Worm (Caenorhabditis elegans): ENCODE data around the gene C35A5.5.

The C35A5.5 gene

DNA sequence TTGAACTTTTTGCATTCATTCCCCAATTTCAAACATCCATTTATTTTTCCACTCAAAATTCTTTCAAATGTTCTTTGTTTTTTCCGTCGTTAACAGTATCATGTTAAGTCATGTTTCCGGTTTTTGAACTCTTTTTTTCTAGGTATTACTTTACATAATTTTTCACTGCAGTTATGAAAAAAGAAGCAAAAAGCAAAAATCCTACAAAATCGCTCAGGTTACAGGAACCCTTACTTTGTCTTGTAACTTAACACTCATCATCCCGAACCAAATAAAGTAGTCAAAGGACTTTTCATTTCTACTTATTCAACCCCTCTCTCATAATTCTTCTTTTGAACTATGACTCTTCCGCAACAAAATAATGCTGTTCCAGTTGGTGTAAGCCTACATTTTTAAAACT, 14.2 kb upstream of the C35A5.5 start, which contains the start of gene aqp-5:
Gene aqp-5, plus strand, starts transcription at position 301 of the 400 bp plus-strand sequence.
- TF ChIP-seq rnt-1 (tag; optimal IDR thresholded peaks at IDR 0.05) (no peak), vab-15 (tag; optimal IDR thresholded peaks at IDR 0.05) (no peak), unc-98 (GFP tag; IDR thresholded peaks at IDR 0.05) (no peak), lir-3 (tag; optimal IDR thresholded peaks at IDR 0.05; ENCODE audit: poor library complexity) (no peak), pqm-1 (tag; optimal IDR thresholded peaks at IDR 0.05) (no peak), hlh-4 (tag; optimal IDR thresholded peaks at IDR 0.05) (no peak), fkh-8 (tag; optimal IDR thresholded peaks at IDR 0.05) (no peak)

DNA sequence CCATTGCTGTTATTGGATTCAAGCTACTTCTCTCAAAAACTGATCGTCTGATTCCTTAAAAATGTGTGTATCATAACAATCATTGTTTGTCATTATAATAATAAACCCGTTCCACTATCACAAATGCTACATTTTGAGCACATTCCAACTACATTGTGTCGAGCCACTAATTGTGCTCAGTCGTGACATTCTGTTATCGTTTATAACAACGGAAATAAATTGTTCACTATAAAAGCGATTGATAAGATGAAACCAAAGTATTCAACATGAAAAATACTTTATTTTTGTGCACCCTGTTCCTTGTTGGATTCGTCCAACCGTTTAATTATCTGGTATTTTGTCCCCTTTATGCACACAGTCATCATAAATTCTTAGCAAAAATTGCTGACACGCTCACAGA, 12.5 kb upstream of the C35A5.5 start, which contains the start of gene ugt-33:
Gene ugt-33, plus strand, starts transcription at position 260 of the 400 bp plus-strand sequence.
- TF ChIP-seq elt-2 (tag; optimal IDR thresholded peaks at IDR 0.05), result peak; percentile 57
- no peak for TF ChIP-seq hpl-2 (GFP tag; optimal IDR thresholded peaks at IDR 0.05)
- peak in 1 of 2 experiments; percentile 24 for TF ChIP-seq lin-35 (GFP tag; optimal IDR thresholded peaks at IDR 0.05)
- TF ChIP-seq nhr-77 (tag; optimal IDR thresholded peaks at IDR 0.05), result no peak
- TF ChIP-seq egl-27 (tag; optimal IDR thresholded peaks at IDR 0.05), result no peak
- TF ChIP-seq lin-14 (GFP tag; optimal IDR thresholded peaks at IDR 0.05), result no peak
- TF ChIP-seq ceh-63 (GFP tag; optimal IDR thresholded peaks at IDR 0.05), result no peak

DNA sequence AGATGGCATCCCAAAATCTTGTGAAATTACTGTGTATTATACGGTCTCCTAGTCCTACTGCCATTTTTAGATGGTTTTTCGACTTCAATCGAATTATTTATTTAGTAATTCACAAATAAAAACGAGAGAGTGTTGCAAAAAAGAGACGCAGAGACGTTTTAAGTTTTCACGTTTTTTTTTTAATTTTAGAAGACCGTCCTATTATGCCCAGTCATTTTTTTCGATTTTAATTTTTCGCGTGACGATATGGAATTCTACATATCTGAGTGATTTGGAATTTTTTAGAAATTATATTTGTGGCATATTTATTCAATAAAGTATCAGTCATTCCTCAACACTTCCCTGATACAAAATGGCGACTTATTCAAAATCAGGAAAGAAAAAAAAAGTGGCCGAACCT, 8.9 kb upstream of the C35A5.5 start, which contains the start of gene C35A5.4:
Gene C35A5.4, plus strand, starts transcription at position 301 of the 400 bp plus-strand sequence.
- TF ChIP-seq Y116A8C.19 (tag; optimal IDR thresholded peaks at IDR 0.05; ENCODE audit: borderline replicate concordance), result no peak
- no peak for TF ChIP-seq elt-2 (tag; optimal IDR thresholded peaks at IDR 0.05)
- TF ChIP-seq unc-98 (GFP tag; IDR thresholded peaks at IDR 0.05), result no peak
- no peak for TF ChIP-seq zag-1 (tag; optimal IDR thresholded peaks at IDR 0.05)

DNA sequence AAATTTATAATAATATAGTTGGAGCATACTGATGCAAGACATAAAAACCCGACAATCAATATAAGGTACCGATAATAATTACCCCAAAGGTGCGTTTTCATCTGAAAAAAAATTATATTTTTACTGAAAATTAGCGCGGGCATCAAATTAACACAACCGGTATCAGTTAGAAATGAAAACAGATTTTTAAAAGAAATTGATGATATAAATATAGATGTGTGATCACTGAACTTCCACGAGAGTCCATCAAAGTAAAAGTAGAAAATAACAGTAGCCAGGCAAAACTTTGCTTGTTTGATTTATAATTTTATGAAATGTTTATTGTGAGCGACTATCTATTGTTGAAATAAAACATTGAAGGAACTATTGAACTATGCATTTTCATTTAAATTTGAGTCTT, 4.4 kb upstream of the C35A5.5 start, which contains the start of gene C35A5.3:
Gene C35A5.3, minus strand, starts transcription at position 101 of the 400 bp plus-strand sequence.
- TF ChIP-seq nhr-28 (tag; optimal IDR thresholded peaks at IDR 0.05) (no peak), efl-1 (optimal IDR thresholded peaks at IDR 0.05) (no peak), efl-1 (GFP tag; optimal IDR thresholded peaks at IDR 0.05 in 1 of 2) (no peak), ztf-4 (tag; optimal IDR thresholded peaks at IDR 0.05) (no peak), lin-13 (GFP tag; optimal IDR thresholded peaks at IDR 0.05) (no peak), mab-9 (GFP tag; IDR thresholded peaks at IDR 0.05) (no peak), aha-1 (tag; optimal IDR thresholded peaks at IDR 0.05) (no peak), C04F5.9 (tag; optimal IDR thresholded peaks at IDR 0.05) (no peak), unc-30 (tag; optimal IDR thresholded peaks at IDR 0.05) (no peak), ztf-11 (tag; optimal IDR thresholded peaks at IDR 0.05) (no peak)

ce11 chrV:10503011-10503410, 2.6 kb upstream of the C35A5.5 start, which contains the start of gene C35A5.11:
Gene C35A5.11, minus strand, starts transcription at chrV:10503111.
- TF ChIP-seq lin-35 (GFP tag; optimal IDR thresholded peaks at IDR 0.05) (no peak), C34B4.2 (tag; optimal IDR thresholded peaks at IDR 0.05) (no peak), blmp-1 (tag; optimal IDR thresholded peaks at IDR 0.05) (peak; percentile 66)

DNA sequence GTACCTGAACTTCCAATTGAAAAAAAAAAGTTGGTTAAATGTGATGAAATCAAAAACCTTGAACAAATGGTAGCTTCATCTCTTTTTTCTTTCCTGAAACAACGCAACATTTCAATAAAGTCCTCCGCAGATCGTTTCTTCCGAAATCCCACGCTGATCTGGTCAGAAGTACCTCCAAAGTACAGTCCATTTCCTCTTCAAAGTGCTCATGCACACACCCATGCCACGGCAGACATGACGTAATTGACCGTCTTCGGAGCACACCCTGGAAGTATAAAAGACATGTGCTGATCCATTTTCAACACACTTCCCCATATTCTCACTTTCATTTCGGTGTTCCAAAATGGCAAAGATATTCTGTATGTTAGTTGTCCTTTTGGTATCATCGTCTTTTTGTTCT, 1.8 kb upstream of the C35A5.5 start, which contains the start of gene C35A5.10:
Gene C35A5.10, plus strand, starts transcription at position 301 of the 400 bp plus-strand sequence.
- TF ChIP-seq nhr-77 (tag; optimal IDR thresholded peaks at IDR 0.05), result no peak
- no peak for TF ChIP-seq fos-1 (tag; optimal IDR thresholded peaks at IDR 0.05)
- TF ChIP-seq lir-3 (tag; optimal IDR thresholded peaks at IDR 0.05; ENCODE audit: poor library complexity), result no peak
- TF ChIP-seq egl-13 (tag; optimal IDR thresholded peaks at IDR 0.05), result no peak
- no peak for TF ChIP-seq F16B12.6 (tag; optimal IDR thresholded peaks at IDR 0.05)
- no peak for TF ChIP-seq lin-13 (GFP tag; optimal IDR thresholded peaks at IDR 0.05)
- TF ChIP-seq hpl-2 (GFP tag; optimal IDR thresholded peaks at IDR 0.05), result no peak
- no peak for TF ChIP-seq nhr-90 (tag; optimal IDR thresholded peaks at IDR 0.05; ENCODE audit: poor library complexity)
- TF ChIP-seq unc-62 (GFP tag; optimal IDR thresholded peaks at IDR 0.05), result no peak
- no peak for TF ChIP-seq mdl-1 (tag; optimal IDR thresholded peaks at IDR 0.05)
- no peak for TF ChIP-seq ceh-88 (GFP tag; IDR thresholded peaks at IDR 0.05)
- no peak for TF ChIP-seq C16A3.4 (tag; optimal IDR thresholded peaks at IDR 0.05)
- TF ChIP-seq isw-1 (GFP tag; IDR thresholded peaks at IDR 0.05), result no peak
- no peak for TF ChIP-seq lsy-2 (tag; optimal IDR thresholded peaks at IDR 0.05)
- no peak for TF ChIP-seq lin-39 (tag; optimal IDR thresholded peaks at IDR 0.05)
- TF ChIP-seq hlh-17 (GFP tag; optimal IDR thresholded peaks at IDR 0.05; ENCODE audit: borderline replicate concordance), result no peak

Measured in whole organism, L1 larva.